Worm (Caenorhabditis elegans) whole organism, L1 larva: Measurements from ENCODE around the gene glb-20.
A peak's percentile ranks its signal among the peaks of the same experiment; 100 is the strongest.

Experiments used
- C04F5.9 ChIP-seq: sonication (generic microtip); optimal IDR thresholded peaks from 2 replicates; lab custom pipeline; 2016; ENCODE audit warnings: missing genetic modification characterization, missing compliant biosample characterization
- C34B4.2 ChIP-seq: sonication (generic microtip); optimal IDR thresholded peaks from 2 replicates; lab custom pipeline; 2017; ENCODE audit warnings: mild to moderate bottlenecking, missing genetic modification characterization, missing compliant biosample characterization
- Y116A8C.19 ChIP-seq: sonication (generic microtip); optimal IDR thresholded peaks from 2 replicates; lab custom pipeline; 2016; ENCODE audit warnings: missing compliant biosample characterization, missing genetic modification characterization, borderline replicate concordance
- aha-1 ChIP-seq: fragments of 150-350 bp; optimal IDR thresholded peaks from 2 replicates; lab custom pipeline; 2014; ENCODE audit warnings: missing biosample characterization, missing genetic modification characterization
- alr-1 ChIP-seq: fragments of 200-800 bp; sonication (Bioruptor generic); optimal IDR thresholded peaks from 2 replicates; lab custom pipeline; 2018; ENCODE audit warnings: borderline replicate concordance, mild to moderate bottlenecking, missing genetic modification characterization, missing compliant biosample characterization
- aly-2 ChIP-seq: fragments of 150-350 bp; optimal IDR thresholded peaks from 2 replicates; lab custom pipeline; 2014; ENCODE audit warnings: missing biosample characterization, missing genetic modification characterization
- ama-1 ChIP-seq: fragments of 150-350 bp; optimal IDR thresholded peaks from 2 replicates; lab custom pipeline; 2014
- blmp-1 ChIP-seq: fragments of 150-350 bp; optimal IDR thresholded peaks from 2 replicates; lab custom pipeline; 2014; ENCODE audit warnings: missing biosample characterization, missing genetic modification characterization
- ceh-63 ChIP-seq: fragments of 200-800 bp; sonication (Bioruptor generic); optimal IDR thresholded peaks from 2 replicates; lab custom pipeline; 2018; ENCODE audit warnings: mild to moderate bottlenecking, missing genetic modification characterization, missing compliant biosample characterization
- ceh-82 ChIP-seq, 3 experiments: fragments of 150-350 bp in 1 of 3; sonication (generic microtip) in 2 of 3; optimal IDR thresholded peaks; 2 replicates each; lab custom pipeline; 2014 to 2017; ENCODE audit warnings: missing biosample characterization in 3 of 3, missing genetic modification characterization in 3 of 3
- ces-1 ChIP-seq: fragments of 150-350 bp; optimal IDR thresholded peaks from 2 replicates; lab custom pipeline; 2014; ENCODE audit warnings: missing biosample characterization, missing genetic modification reagents, missing genetic modification characterization
- efl-1 ChIP-seq, 4 experiments: fragments of 150-350 bp; optimal IDR thresholded peaks in 3 of 4; peaks in 1 of 4; 1 replicate in 1 of 4; 2 replicates in 3 of 4; lab custom pipeline; 2014; ENCODE audit warnings: missing biosample characterization in 2 of 4, missing genetic modification characterization in 2 of 4, missing genetic modification reagents in 2 of 4
- egl-13 ChIP-seq: sonication (generic microtip); optimal IDR thresholded peaks from 2 replicates; lab custom pipeline; 2016; ENCODE audit warnings: missing genotype, missing genetic modification reagents, missing genetic modification characterization, missing compliant biosample characterization
- egl-27 ChIP-seq, 2 experiments: fragments of 150-350 bp in 1 of 2; sonication (generic microtip); optimal IDR thresholded peaks; 3 replicates each; lab custom pipeline; 2017 to 2018; ENCODE audit warnings: missing biosample characterization in 2 of 2, missing genetic modification characterization in 2 of 2, missing genetic modification reagents in 2 of 2
- fkh-8 ChIP-seq: sonication (generic microtip); optimal IDR thresholded peaks from 2 replicates; lab custom pipeline; 2016; ENCODE audit warnings: mild to moderate bottlenecking, missing genetic modification characterization, missing compliant biosample characterization
- hlh-17 ChIP-seq: fragments of 200-800 bp; sonication (Bioruptor generic); optimal IDR thresholded peaks from 2 replicates; lab custom pipeline; 2018; ENCODE audit warnings: missing genetic modification characterization, mild to moderate bottlenecking, missing compliant biosample characterization, moderate library complexity, borderline replicate concordance
- hpl-2 ChIP-seq: fragments of 150-350 bp; optimal IDR thresholded peaks from 2 replicates; lab custom pipeline; 2014; ENCODE audit warnings: missing biosample characterization, missing genetic modification reagents, missing genetic modification characterization
- isw-1 ChIP-seq: fragments of 200-800 bp; sonication (Bioruptor generic); IDR thresholded peaks from 2 replicates; pipeline ENCODE4 v1.3.6; 2022; ENCODE audit warnings: missing genetic modification characterization, missing compliant biosample characterization
- jun-1 ChIP-seq: fragments of 150-350 bp; optimal IDR thresholded peaks from 2 replicates; lab custom pipeline; 2014; ENCODE audit warnings: missing biosample characterization, missing genetic modification reagents, missing genetic modification characterization
- lin-13 ChIP-seq: fragments of 150-350 bp; optimal IDR thresholded peaks from 2 replicates; lab custom pipeline; 2014; ENCODE audit warnings: missing biosample characterization, missing genetic modification reagents, missing genetic modification characterization
- lin-14 ChIP-seq: fragments of 200-800 bp; sonication (Bioruptor generic); optimal IDR thresholded peaks from 2 replicates; lab custom pipeline; 2018; ENCODE audit warnings: mild to moderate bottlenecking, missing genetic modification characterization, moderate library complexity, missing compliant biosample characterization
- lir-3 ChIP-seq: sonication (generic microtip); optimal IDR thresholded peaks from 2 replicates; lab custom pipeline; 2016; ENCODE audit warnings: mild to moderate bottlenecking, missing genetic modification characterization, moderate library complexity, missing compliant biosample characterization; ENCODE audit not compliant: poor library complexity
- mab-9 ChIP-seq: fragments of 200-800 bp; sonication (Bioruptor generic); IDR thresholded peaks from 2 replicates; pipeline ENCODE4 v1.3.6; 2022; ENCODE audit warnings: missing genetic modification reagents, missing genetic modification characterization, missing compliant biosample characterization
- mdl-1 ChIP-seq, 2 experiments: fragments of 150-350 bp; optimal IDR thresholded peaks; 2 replicates each; lab custom pipeline; 2014 to 2017; ENCODE audit warnings: missing biosample characterization in 2 of 2, missing genetic modification characterization in 2 of 2, inconsistent platforms in 1 of 2
- mep-1 ChIP-seq: fragments of 150-350 bp; optimal IDR thresholded peaks from 2 replicates; lab custom pipeline; 2014; ENCODE audit warnings: missing biosample characterization, missing genetic modification characterization
- nhr-12 ChIP-seq: sonication (generic microtip); optimal IDR thresholded peaks from 2 replicates; lab custom pipeline; 2017; ENCODE audit warnings: missing biosample characterization, missing genetic modification characterization
- nhr-19 ChIP-seq: fragments of 200-800 bp; sonication (Bioruptor generic); conservative IDR thresholded peaks from 2 replicates; pipeline ENCODE4 v1.3.6; 2022; ENCODE audit warnings: missing genetic modification characterization, missing compliant biosample characterization
- nhr-20 ChIP-seq: sonication (generic microtip); optimal IDR thresholded peaks from 2 replicates; lab custom pipeline; 2016; ENCODE audit warnings: mild to moderate bottlenecking, missing genetic modification characterization, missing compliant biosample characterization
- nhr-237 ChIP-seq: fragments of 150-350 bp; optimal IDR thresholded peaks from 2 replicates; lab custom pipeline; 2014; ENCODE audit warnings: missing biosample characterization, missing genetic modification characterization
- nhr-47 ChIP-seq: sonication (generic microtip); optimal IDR thresholded peaks from 2 replicates; lab custom pipeline; 2016; ENCODE audit warnings: mild to moderate bottlenecking, missing genetic modification characterization, moderate library complexity, missing compliant biosample characterization
- nhr-76 ChIP-seq: sonication (generic microtip); optimal IDR thresholded peaks from 2 replicates; lab custom pipeline; 2017; ENCODE audit warnings: missing biosample characterization, missing genetic modification characterization
- nhr-85 ChIP-seq: sonication (generic microtip); peaks from one replicate; lab custom pipeline; 2016; ENCODE audit warnings: missing genetic modification characterization, inconsistent platforms, missing compliant biosample characterization
- nhr-90 ChIP-seq: sonication (generic microtip); optimal IDR thresholded peaks from 2 replicates; lab custom pipeline; 2016; ENCODE audit warnings: mild to moderate bottlenecking, missing genetic modification characterization, missing compliant biosample characterization; ENCODE audit not compliant: poor library complexity
- pag-3 ChIP-seq: sonication (generic microtip); optimal IDR thresholded peaks from 2 replicates; lab custom pipeline; 2017; ENCODE audit warnings: missing genetic modification characterization, mild to moderate bottlenecking, missing compliant biosample characterization, antibody characterized with exemption, borderline replicate concordance; ENCODE audit not compliant: insufficient read depth
- pax-3 ChIP-seq: fragments of 200-800 bp; sonication (Bioruptor generic); optimal IDR thresholded peaks from 2 replicates; lab custom pipeline; 2018; ENCODE audit warnings: mild to moderate bottlenecking, missing genetic modification characterization, moderate library complexity, missing compliant biosample characterization
- rnt-1 ChIP-seq: sonication (generic microtip); optimal IDR thresholded peaks from 2 replicates; lab custom pipeline; 2016; ENCODE audit warnings: mild to moderate bottlenecking, missing genetic modification characterization, moderate library complexity, missing compliant biosample characterization
- skn-1 ChIP-seq: fragments of 150-350 bp; optimal IDR thresholded peaks from 2 replicates; lab custom pipeline; 2014; ENCODE audit warnings: missing biosample characterization, missing genetic modification characterization
- snu-23 ChIP-seq: sonication (generic microtip); optimal IDR thresholded peaks from 2 replicates; lab custom pipeline; 2016; ENCODE audit warnings: missing genetic modification characterization, missing compliant biosample characterization
- sox-4 ChIP-seq: sonication (generic microtip); optimal IDR thresholded peaks from 2 replicates; lab custom pipeline; 2016; ENCODE audit warnings: missing genetic modification characterization, missing compliant biosample characterization
- sptf-1 ChIP-seq: fragments of 150-350 bp; optimal IDR thresholded peaks from 2 replicates; lab custom pipeline; 2014; ENCODE audit warnings: missing biosample characterization, missing genetic modification characterization
- swsn-7 ChIP-seq: sonication (generic microtip); optimal IDR thresholded peaks from 2 replicates; lab custom pipeline; 2016; ENCODE audit warnings: missing genetic modification characterization, missing compliant biosample characterization
- tlp-1 ChIP-seq: fragments of 150-350 bp; optimal IDR thresholded peaks from 2 replicates; lab custom pipeline; 2014; ENCODE audit warnings: missing biosample characterization, missing genetic modification characterization
- vab-15 ChIP-seq: sonication (generic microtip); optimal IDR thresholded peaks from 2 replicates; lab custom pipeline; 2017; ENCODE audit warnings: missing genotype, mild to moderate bottlenecking, missing genetic modification characterization, missing compliant biosample characterization
- zag-1 ChIP-seq: fragments of 150-350 bp; optimal IDR thresholded peaks from 2 replicates; lab custom pipeline; 2014; ENCODE audit warnings: missing biosample characterization, missing genetic modification characterization
- zip-4 ChIP-seq: fragments of 200-800 bp; sonication (Bioruptor generic); optimal IDR thresholded peaks from 2 replicates; lab custom pipeline; 2018; ENCODE audit warnings: mild to moderate bottlenecking, missing genetic modification characterization, moderate library complexity, missing compliant biosample characterization
- ztf-11 ChIP-seq, 2 experiments: sonication (generic microtip); optimal IDR thresholded peaks; 2 replicates each; lab custom pipeline; 2016 to 2017; ENCODE audit warnings: missing genetic modification characterization in 2 of 2, missing biosample characterization in 1 of 2, missing compliant biosample characterization in 1 of 2
- ztf-4 ChIP-seq: fragments of 150-350 bp; optimal IDR thresholded peaks from 2 replicates; lab custom pipeline; 2014; ENCODE audit warnings: missing biosample characterization, missing genetic modification characterization

Gene glb-20

DNA sequence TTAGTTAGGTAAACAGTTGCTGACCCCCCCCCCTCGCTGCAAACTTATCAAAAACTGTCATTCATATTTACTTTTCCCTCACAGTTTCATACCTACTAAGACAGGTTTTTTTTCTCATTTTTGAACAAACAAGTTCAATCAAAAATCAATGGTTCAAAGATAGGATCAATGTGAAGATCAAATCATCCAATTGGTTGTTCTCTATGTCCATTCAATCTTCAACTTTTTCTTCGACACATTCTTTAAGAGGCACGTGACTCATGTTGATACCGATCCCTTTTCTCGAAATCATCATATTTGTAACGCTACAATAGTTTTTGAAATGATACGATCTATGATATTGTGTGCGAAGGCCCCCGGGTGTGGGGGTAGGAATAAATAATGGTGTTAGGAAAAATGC, 16.3 kb downstream of the glb-20 start (continued):
- TF ChIP-seq zip-4: no peak
- TF ChIP-seq nhr-85: peak; percentile 100
- TF ChIP-seq aly-2 (tag; lab: Kevin White, UChicago): no peak
- TF ChIP-seq egl-27 (tag; optimal IDR thresholded peaks at IDR 0.05; lab: Kevin White, UChicago): no peak
- peak; percentile 91 for TF ChIP-seq nhr-19 (GFP tag; lab: Robert Waterston, UW)
- no peak for TF ChIP-seq mab-9 (GFP tag; lab: Robert Waterston, UW)
- TF ChIP-seq nhr-90 (tag; lab: Kevin White, UChicago): peak; percentile 77
- no peak for TF ChIP-seq nhr-76 (tag; lab: Kevin White, UChicago)
- peak; percentile 48 for TF ChIP-seq lir-3 (tag; lab: Kevin White, UChicago)
- peak; percentile 24 for TF ChIP-seq jun-1 (tag; lab: Kevin White, UChicago)
- no peak for TF ChIP-seq hpl-2 (GFP tag; lab: Kevin White, UChicago)
- peak; percentile 30 for TF ChIP-seq mep-1 (tag; lab: Kevin White, UChicago)
- peak; percentile 96 for TF ChIP-seq nhr-20 (tag; lab: Kevin White, UChicago)
- TF ChIP-seq ztf-4 (tag; lab: Kevin White, UChicago): no peak
- TF ChIP-seq snu-23 (GFP tag; lab: Kevin White, UChicago): peak; percentile 84
- TF ChIP-seq efl-1 (optimal IDR thresholded peaks at IDR 0.05; lab: Kevin White, UChicago): peak in 1 of 2 experiments; percentile 5
- peak in 1 of 2 experiments; percentile 85 for TF ChIP-seq efl-1 (GFP tag; optimal IDR thresholded peaks at IDR 0.05 in 1 of 2; lab: Kevin White, UChicago)
- TF ChIP-seq ces-1: no peak
- TF ChIP-seq ama-1 (lab: Kevin White, UChicago): no peak
- TF ChIP-seq alr-1 (tag; lab: Kevin White, UChicago): no peak
- no peak for TF ChIP-seq ceh-63
- TF ChIP-seq pax-3 (tag; lab: Kevin White, UChicago): no peak
- no peak for TF ChIP-seq ztf-11 (tag; optimal IDR thresholded peaks at IDR 0.05; lab: Kevin White, UChicago)
- TF ChIP-seq skn-1 (tag; lab: Kevin White, UChicago): peak; percentile 68
- no peak for TF ChIP-seq ceh-82 (tag; optimal IDR thresholded peaks at IDR 0.05; lab: Kevin White, UChicago)
- TF ChIP-seq nhr-12 (tag; lab: Kevin White, UChicago): no peak
- TF ChIP-seq lin-13 (GFP tag; lab: Kevin White, UChicago): no peak
- peak in 1 of 2 experiments; percentile 59 for TF ChIP-seq mdl-1 (tag; optimal IDR thresholded peaks at IDR 0.05; lab: Kevin White, UChicago)
- TF ChIP-seq sptf-1 (tag; lab: Kevin White, UChicago): no peak
- peak; percentile 87 for TF ChIP-seq lin-14 (GFP tag; lab: Kevin White, UChicago)
- no peak for TF ChIP-seq egl-13 (tag; lab: Kevin White, UChicago)
- TF ChIP-seq C34B4.2: no peak
- no peak for TF ChIP-seq tlp-1
- no peak for TF ChIP-seq zag-1 (tag; lab: Kevin White, UChicago)
- TF ChIP-seq fkh-8 (tag; lab: Kevin White, UChicago): no peak
- TF ChIP-seq vab-15 (tag; lab: Kevin White, UChicago): no peak
- TF ChIP-seq nhr-47 (tag; lab: Kevin White, UChicago): peak; percentile 68
- no peak for TF ChIP-seq hlh-17 (GFP tag; lab: Kevin White, UChicago)
- TF ChIP-seq nhr-237 (tag; lab: Kevin White, UChicago): no peak
- TF ChIP-seq pag-3 (tag; lab: Kevin White, UChicago): no peak
- peak; percentile 4 for TF ChIP-seq rnt-1 (tag; lab: Kevin White, UChicago)
- TF ChIP-seq blmp-1 (tag; lab: Kevin White, UChicago): peak; percentile 83
- no peak for TF ChIP-seq aha-1 (tag; lab: Kevin White, UChicago)
- TF ChIP-seq C04F5.9 (tag; lab: Kevin White, UChicago): no peak
- no peak for TF ChIP-seq isw-1 (GFP tag; lab: Robert Waterston, UW)
- TF ChIP-seq sox-4 (tag; lab: Kevin White, UChicago): no peak
- TF ChIP-seq swsn-7 (tag; lab: Kevin White, UChicago): peak; percentile 20
- TF ChIP-seq Y116A8C.19 (tag; lab: Kevin White, UChicago): no peak
- TF ChIP-seq, all 84 proteins: peak for 29
